Fruit fly (Drosophila melanogaster) whole organism, embryonic: Measurements from ENCODE around the gene Trs20.

Experiments
- Antp ChIP-seq: fragments of 200-800 bp; sonication (Bioruptor generic); optimal IDR thresholded peaks from 3 replicates; lab custom pipeline; 2016; ENCODE audit warnings: missing biosample characterization, missing genetic modification characterization
- CG10321 ChIP-seq: fragments of 200-800 bp; sonication (Bioruptor generic); IDR thresholded peaks from 2 replicates; pipeline ENCODE4 v1.3.6; 2022; ENCODE audit warnings: missing biosample characterization, missing genetic modification characterization
- CG11398 ChIP-seq: fragments of 200-800 bp; sonication (Bioruptor generic); optimal IDR thresholded peaks from 2 replicates; lab custom pipeline; 2016; ENCODE audit warnings: missing biosample characterization, missing genetic modification characterization
- CG11695 ChIP-seq: fragments of 200-800 bp; sonication (Bioruptor generic); IDR thresholded peaks from 3 replicates; pipeline ENCODE4 v1.3.6; 2022; ENCODE audit warnings: missing biosample characterization, missing genetic modification characterization
- CG1233 ChIP-seq: fragments of 200-800 bp; sonication (Bioruptor generic); optimal IDR thresholded peaks from 4 replicates; lab custom pipeline; 2018; ENCODE audit warnings: missing biosample characterization, mild to moderate bottlenecking, missing genetic modification characterization
- CG15011 ChIP-seq: fragments of 200-800 bp; sonication (Bioruptor generic); optimal IDR thresholded peaks from 3 replicates; lab custom pipeline; 2018; ENCODE audit warnings: missing biosample characterization, mild to moderate bottlenecking, missing genetic modification characterization
- CG17186 ChIP-seq: fragments of 200-800 bp; sonication (Bioruptor generic); optimal IDR thresholded peaks from 3 replicates; lab custom pipeline; 2017; ENCODE audit warnings: missing biosample characterization, missing genetic modification reagents, missing genetic modification characterization
- CG18262 ChIP-seq: fragments of 200-800 bp; optimal IDR thresholded peaks from 3 replicates; lab custom pipeline; 2019; ENCODE audit warnings: missing biosample characterization, mild to moderate bottlenecking, missing genetic modification characterization, moderate library complexity
- CG18619 ChIP-seq: fragments of 200-800 bp; sonication (Bioruptor generic); optimal IDR thresholded peaks from 3 replicates; lab custom pipeline; 2017; ENCODE audit warnings: missing biosample characterization, mild to moderate bottlenecking, missing genetic modification characterization
- CG18764 ChIP-seq: fragments of 200-800 bp; sonication (Bioruptor generic); optimal IDR thresholded peaks from 3 replicates; lab custom pipeline; 2016; ENCODE audit warnings: missing biosample characterization, missing genetic modification characterization
- CG2120 ChIP-seq: fragments of 200-800 bp; sonication (Bioruptor generic); optimal IDR thresholded peaks from 3 replicates; lab custom pipeline; 2016; ENCODE audit warnings: missing biosample characterization, missing genetic modification characterization
- CG2712 ChIP-seq: fragments of 200-800 bp; optimal IDR thresholded peaks from 3 replicates; lab custom pipeline; 2019; ENCODE audit warnings: missing biosample characterization, mild to moderate bottlenecking, missing genetic modification characterization, moderate library complexity
- CG30020 ChIP-seq: fragments of 200-800 bp; optimal IDR thresholded peaks from 2 replicates; lab custom pipeline; 2019; ENCODE audit warnings: missing biosample characterization, mild to moderate bottlenecking, missing genetic modification characterization, moderate library complexity
- CG30431 ChIP-seq: fragments of 200-800 bp; sonication (Bioruptor generic); optimal IDR thresholded peaks from 2 replicates; lab custom pipeline; 2017; ENCODE audit warnings: missing biosample characterization, missing genetic modification characterization
- CG3163 ChIP-seq: fragments of 200-800 bp; sonication (Bioruptor generic); optimal IDR thresholded peaks from 3 replicates; lab custom pipeline; 2016; ENCODE audit warnings: missing biosample characterization, missing genetic modification characterization
- CG32532 ChIP-seq: fragments of 200-800 bp; sonication (Bioruptor generic); IDR thresholded peaks from 2 replicates; pipeline ENCODE4 v1.3.6; 2022; ENCODE audit warnings: missing biosample characterization, missing genetic modification characterization
- CG34376 ChIP-seq: fragments of 200-800 bp; sonication (Bioruptor generic); optimal IDR thresholded peaks from 2 replicates; lab custom pipeline; 2018; ENCODE audit warnings: missing biosample characterization, mild to moderate bottlenecking, missing genetic modification characterization
- CG34422 ChIP-seq: fragments of 200-800 bp; sonication (Bioruptor generic); IDR thresholded peaks from 3 replicates; pipeline ENCODE4 v1.3.6; 2022; ENCODE audit warnings: missing biosample characterization, missing genetic modification characterization
- CG3726 ChIP-seq: fragments of 200-800 bp; sonication (Bioruptor generic); IDR thresholded peaks from 3 replicates; pipeline ENCODE4, ENCODE4 v1.3.6; 2022; ENCODE audit warnings: missing biosample characterization, missing genetic modification characterization
- CG3838 ChIP-seq: fragments of 200-800 bp; sonication (Bioruptor generic); optimal IDR thresholded peaks from 3 replicates; lab custom pipeline; 2016; ENCODE audit warnings: missing biosample characterization, missing genetic modification characterization
- CG42726 ChIP-seq: fragments of 200-800 bp; sonication (Bioruptor generic); IDR thresholded peaks from 2 replicates; pipeline ENCODE4 v1.3.6; 2022; ENCODE audit warnings: missing biosample characterization, missing genetic modification characterization; ENCODE audit not compliant: partially characterized antibody
- CG6689 ChIP-seq: fragments of 200-800 bp; sonication (Bioruptor generic); IDR thresholded peaks from 2 replicates; pipeline ENCODE4 v1.3.6; 2022; ENCODE audit warnings: missing biosample characterization, missing genetic modification characterization
- CG7372 ChIP-seq: fragments of 200-800 bp; sonication (Bioruptor generic); IDR thresholded peaks from 2 replicates; pipeline ENCODE4 v1.3.6; 2022; ENCODE audit warnings: missing biosample characterization, missing genetic modification characterization
- CG8281 ChIP-seq: fragments of 200-800 bp; sonication (Bioruptor generic); optimal IDR thresholded peaks from 2 replicates; lab custom pipeline; 2018; ENCODE audit warnings: missing biosample characterization, mild to moderate bottlenecking, missing genetic modification characterization, moderate library complexity
- CG8924 ChIP-seq: fragments of 200-800 bp; optimal IDR thresholded peaks from 3 replicates; lab custom pipeline; 2019; ENCODE audit warnings: missing biosample characterization, mild to moderate bottlenecking, missing genetic modification characterization, moderate library complexity
- CTCF ChIP-seq: fragments of 200-800 bp; sonication (Bioruptor generic); optimal IDR thresholded peaks from 2 replicates; lab custom pipeline; 2017; ENCODE audit warnings: missing biosample characterization, mild to moderate bottlenecking, missing genetic modification characterization, moderate library complexity
- CkIIα-i1 ChIP-seq: fragments of 200-800 bp; sonication (Bioruptor generic); IDR thresholded peaks from 2 replicates; pipeline ENCODE4 v1.3.6; 2022; ENCODE audit warnings: missing biosample characterization, missing genetic modification characterization
- Dip2 ChIP-seq: fragments of 200-800 bp; sonication (Bioruptor generic); IDR thresholded peaks from 2 replicates; pipeline ENCODE4 v1.3.6; 2022; ENCODE audit warnings: missing biosample characterization, missing genetic modification characterization
- Ets65A ChIP-seq: fragments of 200-800 bp; sonication (Bioruptor generic); peaks from one replicate; lab custom pipeline; 2016; ENCODE audit warnings: missing biosample characterization, missing genetic modification characterization
- Fer2 ChIP-seq: fragments of 200-800 bp; sonication (Bioruptor generic); optimal IDR thresholded peaks from 2 replicates; lab custom pipeline; 2018; ENCODE audit warnings: missing biosample characterization, mild to moderate bottlenecking, missing genetic modification characterization, moderate library complexity
- HLH4C ChIP-seq: fragments of 200-800 bp; sonication (Bioruptor generic); IDR thresholded peaks from 3 replicates; pipeline ENCODE4 v1.3.6; 2022; ENCODE audit warnings: missing biosample characterization, missing genetic modification characterization; ENCODE audit not compliant: partially characterized antibody
- HmgD ChIP-seq: fragments of 200-800 bp; sonication (Bioruptor generic); optimal IDR thresholded peaks from 3 replicates; lab custom pipeline; 2016; ENCODE audit warnings: missing biosample characterization, missing genetic modification characterization
- Kr ChIP-seq: fragments of 200-800 bp; sonication (Bioruptor generic); optimal IDR thresholded peaks from 2 replicates; lab custom pipeline; 2017; ENCODE audit warnings: missing biosample characterization, mild to moderate bottlenecking, missing genetic modification characterization
- NFAT ChIP-seq: fragments of 200-800 bp; sonication (Bioruptor generic); IDR thresholded peaks from 2 replicates; pipeline ENCODE4 v1.3.6; 2022; ENCODE audit warnings: missing biosample characterization, missing genetic modification characterization
- ara ChIP-seq: fragments of 200-800 bp; sonication (Bioruptor generic); IDR thresholded peaks from 2 replicates; pipeline ENCODE4 v1.3.6; 2022; ENCODE audit warnings: missing biosample characterization, missing genetic modification characterization
- ase ChIP-seq: fragments of 200-800 bp; sonication (Bioruptor generic); IDR thresholded peaks from 3 replicates; pipeline ENCODE4 v1.3.6; 2022; ENCODE audit warnings: missing biosample characterization, missing genetic modification characterization
- ato ChIP-seq: fragments of 200-800 bp; sonication (Bioruptor generic); IDR thresholded peaks from 2 replicates; pipeline ENCODE4 v1.3.6; 2022; ENCODE audit warnings: missing biosample characterization, missing genetic modification characterization; ENCODE audit not compliant: partially characterized antibody
- bsh ChIP-seq, 2 experiments: fragments of 200-800 bp; sonication (Bioruptor generic); optimal IDR thresholded peaks; 2 replicates each; lab custom pipeline; 2017 to 2018; ENCODE audit warnings: mild to moderate bottlenecking in 2 of 2, missing biosample characterization in 2 of 2, missing genetic modification characterization in 2 of 2, moderate library complexity in 1 of 2
- da ChIP-seq: fragments of 200-800 bp; sonication (Bioruptor generic); optimal IDR thresholded peaks from 2 replicates; lab custom pipeline; 2016; ENCODE audit warnings: missing biosample characterization, missing genetic modification characterization
- dpn ChIP-seq, 2 experiments: fragments of 200-800 bp; sonication (Bioruptor generic); optimal IDR thresholded peaks; 3 replicates each; lab custom pipeline; 2016; ENCODE audit warnings: missing biosample characterization in 2 of 2, missing genetic modification characterization in 2 of 2
- gcm ChIP-seq: fragments of 200-800 bp; sonication (Bioruptor generic); optimal IDR thresholded peaks from 2 replicates; lab custom pipeline; 2019; ENCODE audit warnings: missing biosample characterization, mild to moderate bottlenecking, missing genetic modification characterization, moderate library complexity
- hb ChIP-seq: fragments of 200-800 bp; sonication (Bioruptor generic); IDR thresholded peaks from 3 replicates; pipeline ENCODE4 v1.3.6; 2022; ENCODE audit warnings: missing biosample characterization, missing genetic modification characterization; ENCODE audit not compliant: partially characterized antibody
- nau ChIP-seq: fragments of 200-800 bp; sonication (Bioruptor generic); optimal IDR thresholded peaks from 3 replicates; lab custom pipeline; 2017; ENCODE audit warnings: missing biosample characterization, mild to moderate bottlenecking, missing genetic modification characterization, missing genetic modification reagents
- nerfin-2 ChIP-seq: fragments of 200-800 bp; sonication (Bioruptor generic); IDR thresholded peaks from 2 replicates; pipeline ENCODE4 v1.3.6; 2022; ENCODE audit warnings: missing biosample characterization, missing genetic modification characterization; ENCODE audit not compliant: partially characterized antibody
- oc ChIP-seq: fragments of 200-800 bp; sonication (Bioruptor generic); optimal IDR thresholded peaks from 2 replicates; lab custom pipeline; 2018; ENCODE audit warnings: missing biosample characterization, mild to moderate bottlenecking, missing genetic modification characterization, moderate library complexity
- otp ChIP-seq: fragments of 200-800 bp; sonication (Bioruptor generic); IDR thresholded peaks from 3 replicates; pipeline ENCODE4, ENCODE4 v1.3.6; 2022; ENCODE audit warnings: missing biosample characterization, missing genetic modification characterization
- p53 ChIP-seq: fragments of 200-800 bp; sonication (Bioruptor generic); optimal IDR thresholded peaks from 2 replicates; lab custom pipeline; 2016; ENCODE audit warnings: missing biosample characterization, missing genetic modification characterization
- pros ChIP-seq: fragments of 200-800 bp; sonication (Bioruptor generic); optimal IDR thresholded peaks from 3 replicates; lab custom pipeline; 2019; ENCODE audit warnings: missing biosample characterization, mild to moderate bottlenecking, missing genetic modification characterization, moderate library complexity
- sna ChIP-seq: fragments of 200-800 bp; sonication (Bioruptor generic); IDR thresholded peaks from 2 replicates; pipeline ENCODE4 v1.3.6; 2022; ENCODE audit warnings: missing biosample characterization, missing genetic modification characterization; ENCODE audit not compliant: partially characterized antibody
- vfl ChIP-seq: fragments of 200-800 bp; sonication (Bioruptor generic); optimal IDR thresholded peaks from 2 replicates; lab custom pipeline; 2016; ENCODE audit warnings: missing biosample characterization, missing genetic modification characterization
- zen2 ChIP-seq: fragments of 200-800 bp; sonication (Bioruptor generic); IDR thresholded peaks from 3 replicates; pipeline ENCODE4 v1.3.6; 2022; ENCODE audit warnings: missing biosample characterization, missing genetic modification characterization; ENCODE audit not compliant: partially characterized antibody

Trs20 gene

DNA sequence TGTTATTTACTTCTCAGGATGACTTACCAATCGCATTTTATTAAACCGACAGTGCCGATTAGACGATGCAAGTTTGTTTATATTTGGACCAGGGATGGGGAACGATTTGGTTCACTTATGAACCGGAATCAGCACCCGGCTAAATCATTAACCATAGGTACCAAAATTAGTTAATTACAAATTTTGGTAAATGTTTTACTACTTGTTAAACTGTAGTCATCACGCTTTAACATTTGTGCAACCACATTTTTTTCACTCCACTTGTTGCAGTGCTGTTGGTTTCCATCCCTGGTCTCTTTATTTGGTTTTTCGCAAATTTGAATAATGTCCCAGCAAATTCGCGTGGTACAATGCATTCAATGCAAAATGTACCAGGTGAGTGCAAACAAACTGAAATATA is 25.9 kb downstream of the Trs20 start, which contains the start of the genes IntS9 and CG43295 (continued):
- TF ChIP-seq dpn (GFP tag; optimal IDR thresholded peaks at IDR 0.05; lab: Kevin White, UChicago), result peak; percentile 87 to 89
- TF ChIP-seq CG34422 (GFP tag; lab: Robert Waterston, UW), result peak; percentile 92
- TF ChIP-seq CG42726 (GFP tag; lab: Robert Waterston, UW), result no peak
- no peak for TF ChIP-seq CG2712
- TF ChIP-seq CG34376 (GFP tag; lab: Kevin White, UChicago), result peak; percentile 35
- TF ChIP-seq CG10321 (GFP tag; lab: Robert Waterston, UW), result peak; percentile 64
- TF ChIP-seq CG3163 (GFP tag; lab: Kevin White, UChicago), result peak; percentile 73
- TF ChIP-seq CG15011 (GFP tag; lab: Kevin White, UChicago), result no peak
- TF ChIP-seq Dip2, result no peak
- peak; percentile 75 for TF ChIP-seq CG30431 (GFP tag; lab: Kevin White, UChicago)
- TF ChIP-seq ase, result peak; percentile 79
- peak; percentile 74 for TF ChIP-seq CG3726
- no peak for TF ChIP-seq pros (GFP tag; lab: Kevin White, UChicago)
- peak; percentile 54 for TF ChIP-seq CG17186 (GFP tag; lab: Kevin White, UChicago)
- TF ChIP-seq CG32532 (GFP tag; lab: Robert Waterston, UW), result peak; percentile 86
- no peak for TF ChIP-seq zen2
- TF ChIP-seq CG8281 (tag; lab: Kevin White, UChicago), result no peak
- peak; percentile 33 for TF ChIP-seq CG3838 (GFP tag; lab: Kevin White, UChicago)
- peak; percentile 90 for TF ChIP-seq CG2120
- TF ChIP-seq Fer2, result no peak
- no peak for TF ChIP-seq nau
- TF ChIP-seq hb (GFP tag; lab: Robert Waterston, UW), result no peak
- TF ChIP-seq CG7372 (GFP tag; lab: Robert Waterston, UW), result peak; percentile 75; the same call in 1 of the 2 replicates
- no peak for TF ChIP-seq nerfin-2 (GFP tag; lab: Robert Waterston, UW)
- TF ChIP-seq NFAT (GFP tag; lab: Robert Waterston, UW), result peak; percentile 77
- peak; percentile 88 for TF ChIP-seq CG6689
- peak; percentile 79 for TF ChIP-seq vfl (GFP tag; lab: Kevin White, UChicago)
- TF ChIP-seq sna, result no peak
- no peak for TF ChIP-seq gcm (GFP tag; lab: Kevin White, UChicago)
- peak; percentile 82 for TF ChIP-seq CG18764
- TF ChIP-seq CkIIα-i1 (GFP tag; lab: Robert Waterston, UW), result 0 out of 2 replicates have a peak, but pooled peaks have one; percentile 25
- peak; percentile 52 for TF ChIP-seq CG30020 (tag; lab: Kevin White, UChicago)
- no peak for TF ChIP-seq ato (GFP tag; lab: Robert Waterston, UW)
- TF ChIP-seq ara, result peak; percentile 87
- peak; percentile 77 for TF ChIP-seq CG11695 (GFP tag; lab: Robert Waterston, UW)
- TF ChIP-seq CG1233, result peak; percentile 58
- peak; percentile 81 for TF ChIP-seq CG11398 (GFP tag; lab: Kevin White, UChicago)
- TF ChIP-seq CG8924 (tag; lab: Kevin White, UChicago), result no peak
- peak; percentile 99 for TF ChIP-seq Ets65A
- peak; percentile 79 for TF ChIP-seq CG18262 (tag; lab: Kevin White, UChicago)
- TF ChIP-seq Kr (GFP tag; lab: Kevin White, UChicago), result no peak
- no peak for TF ChIP-seq oc (tag; lab: Kevin White, UChicago)
- TF ChIP-seq p53 (GFP tag; lab: Kevin White, UChicago), result no peak
- peak; percentile 39 for TF ChIP-seq HmgD (GFP tag; lab: Kevin White, UChicago)
- TF ChIP-seq Antp, result peak; percentile 89
- TF ChIP-seq CG18619 (GFP tag; lab: Kevin White, UChicago), result peak; percentile 41
- TF ChIP-seq otp, result peak; percentile 84
- no peak for TF ChIP-seq CTCF (GFP tag; lab: Kevin White, UChicago)
- TF ChIP-seq da (GFP tag; lab: Kevin White, UChicago), result peak; percentile 48
- 0 out of 3 replicates have a peak, but pooled peaks have one; percentile 49 for TF ChIP-seq HLH4C
- peak in 1 of 2 experiments; percentile 88 for TF ChIP-seq bsh (GFP tag; optimal IDR thresholded peaks at IDR 0.05; lab: Kevin White, UChicago)
